Worm (Caenorhabditis elegans) whole organism, young adult: Measurements from ENCODE around the gene ins-35.

Experiments used
- D2030.7 ChIP-seq: fragments of 200-800 bp; sonication (Bioruptor generic); IDR thresholded peaks from 2 replicates; pipeline ENCODE4 v1.3.6; 2022; ENCODE audit warnings: missing genetic modification reagents, missing genetic modification characterization, missing compliant biosample characterization
- F33H1.4 ChIP-seq: fragments of 200-800 bp; sonication (Bioruptor generic); IDR thresholded peaks from 2 replicates; pipeline ENCODE4 v1.3.6; 2022; ENCODE audit warnings: missing genetic modification reagents, missing genetic modification characterization, missing compliant biosample characterization
- cebp-1 ChIP-seq, 2 experiments: fragments of 200-800 bp in 1 of 2; sonication (Bioruptor generic) in 1 of 2; sonication (generic microtip) in 1 of 2; IDR thresholded peaks in 1 of 2; optimal IDR thresholded peaks in 1 of 2; 2 replicates each; pipeline versions ENCODE4 v1.3.6 to Lab custom; 2017 to 2022; ENCODE audit warnings: missing compliant biosample characterization in 2 of 2, missing genetic modification characterization in 2 of 2, mild to moderate bottlenecking in 1 of 2, missing genetic modification reagents in 1 of 2, moderate library complexity in 1 of 2
- ceh-27 ChIP-seq: fragments of 200-800 bp; sonication (Bioruptor generic); optimal IDR thresholded peaks from 2 replicates; lab custom pipeline; 2018; ENCODE audit warnings: mild to moderate bottlenecking, missing genetic modification characterization, moderate library complexity, missing compliant biosample characterization
- ceh-58 ChIP-seq: fragments of 200-800 bp; sonication (Bioruptor generic); IDR thresholded peaks from 2 replicates; pipeline ENCODE4 v1.3.6; 2022; ENCODE audit warnings: missing genetic modification characterization, missing compliant biosample characterization
- ceh-91 ChIP-seq: fragments of 200-800 bp; sonication (Bioruptor generic); IDR thresholded peaks from 2 replicates; pipeline ENCODE4 v1.3.6; 2022; ENCODE audit warnings: missing genetic modification reagents, missing genetic modification characterization, missing compliant biosample characterization
- dox-1 ChIP-seq: fragments of 200-800 bp; sonication (Bioruptor generic); IDR thresholded peaks from 2 replicates; pipeline ENCODE4 v1.3.6; 2022; ENCODE audit warnings: missing genetic modification reagents, missing genetic modification characterization, missing compliant biosample characterization
- dpl-1 ChIP-seq: fragments of 150-350 bp; optimal IDR thresholded peaks from 2 replicates; lab custom pipeline; 2014; ENCODE audit warnings: missing biosample characterization, missing genetic modification reagents, missing genetic modification characterization
- efl-1 ChIP-seq: fragments of 150-350 bp; optimal IDR thresholded peaks from 2 replicates; lab custom pipeline; 2014; ENCODE audit warnings: missing biosample characterization, missing genetic modification reagents, missing genetic modification characterization
- egrh-3 ChIP-seq: fragments of 200-800 bp; sonication (Bioruptor generic); IDR thresholded peaks from 2 replicates; pipeline ENCODE4 v1.3.6; 2022; ENCODE audit warnings: missing genetic modification reagents, missing genetic modification characterization, missing compliant biosample characterization
- ets-4 ChIP-seq: fragments of 200-800 bp; sonication (Bioruptor generic); optimal IDR thresholded peaks from 2 replicates; lab custom pipeline; 2018; ENCODE audit warnings: mild to moderate bottlenecking, missing genetic modification characterization, missing compliant biosample characterization
- fkh-3 ChIP-seq: sonication (generic microtip); optimal IDR thresholded peaks from 2 replicates; lab custom pipeline; 2016; ENCODE audit warnings: mild to moderate bottlenecking, missing genetic modification characterization, missing compliant biosample characterization
- hmg-1.2 ChIP-seq: fragments of 200-800 bp; sonication (Bioruptor generic); IDR thresholded peaks from 2 replicates; pipeline ENCODE4 v1.3.6; 2022; ENCODE audit warnings: missing genetic modification reagents, missing genetic modification characterization, missing compliant biosample characterization
- lag-1 ChIP-seq: fragments of 200-800 bp; sonication (Bioruptor generic); IDR thresholded peaks from 2 replicates; pipeline ENCODE4 v1.3.6; 2022; ENCODE audit warnings: missing genetic modification reagents, missing genetic modification characterization, missing compliant biosample characterization
- lin-26 ChIP-seq: fragments of 200-800 bp; sonication (Bioruptor generic); IDR thresholded peaks from 2 replicates; pipeline ENCODE4 v1.3.6; 2022; ENCODE audit warnings: missing genetic modification reagents, missing genetic modification characterization, missing compliant biosample characterization
- lin-35 ChIP-seq, 3 experiments: fragments of 150-350 bp in 2 of 3; sonication (generic microtip) in 1 of 3; optimal IDR thresholded peaks; 2 replicates each; lab custom pipeline; 2014 to 2018; ENCODE audit warnings: missing biosample characterization in 3 of 3, missing genetic modification characterization in 3 of 3, missing genetic modification reagents in 3 of 3
- lin-54 ChIP-seq: fragments of 200-800 bp; sonication (Bioruptor generic); optimal IDR thresholded peaks from 2 replicates; lab custom pipeline; 2018; ENCODE audit warnings: mild to moderate bottlenecking, missing genetic modification characterization, missing compliant biosample characterization
- lsl-1 ChIP-seq: fragments of 200-800 bp; sonication (Bioruptor generic); optimal IDR thresholded peaks from 2 replicates; lab custom pipeline; 2018; ENCODE audit warnings: mild to moderate bottlenecking, missing genetic modification characterization, moderate library complexity, missing compliant biosample characterization
- madf-6 ChIP-seq: fragments of 200-800 bp; sonication (Bioruptor generic); IDR thresholded peaks from 2 replicates; pipeline ENCODE4 v1.3.6; 2022; ENCODE audit warnings: missing genetic modification reagents, missing genetic modification characterization, missing compliant biosample characterization
- mcd-1 ChIP-seq: fragments of 200-800 bp; sonication (Bioruptor generic); IDR thresholded peaks from 2 replicates; pipeline ENCODE4 v1.3.6; 2022; ENCODE audit warnings: missing genetic modification reagents, missing genetic modification characterization, missing compliant biosample characterization
- nfyb-1 ChIP-seq: fragments of 200-800 bp; sonication (Bioruptor generic); IDR thresholded peaks from 2 replicates; pipeline ENCODE4 v1.3.6; 2022; ENCODE audit warnings: missing genetic modification reagents, missing genetic modification characterization, missing compliant biosample characterization
- nhr-80 ChIP-seq: sonication (generic microtip); optimal IDR thresholded peaks from 2 replicates; lab custom pipeline; 2016; ENCODE audit warnings: missing genetic modification characterization, missing compliant biosample characterization
- pbrm-1 ChIP-seq: fragments of 200-800 bp; sonication (Bioruptor generic); IDR thresholded peaks from 2 replicates; pipeline ENCODE4 v1.3.6; 2022; ENCODE audit warnings: missing genetic modification reagents, missing genetic modification characterization, missing compliant biosample characterization
- somi-1 ChIP-seq: fragments of 200-800 bp; sonication (Bioruptor generic); optimal IDR thresholded peaks from 2 replicates; lab custom pipeline; 2018; ENCODE audit warnings: mild to moderate bottlenecking, missing genetic modification characterization, missing compliant biosample characterization
- tbp1 ChIP-seq: fragments of 200-800 bp; sonication (Bioruptor generic); optimal IDR thresholded peaks from 2 replicates; lab custom pipeline; 2018; ENCODE audit warnings: mild to moderate bottlenecking, missing genetic modification characterization, missing compliant biosample characterization
- unc-62 ChIP-seq: fragments of 150-350 bp; optimal IDR thresholded peaks from 2 replicates; lab custom pipeline; 2014; ENCODE audit warnings: missing biosample characterization, missing genetic modification reagents, missing genetic modification characterization
- ztf-18 ChIP-seq: sonication (generic microtip); optimal IDR thresholded peaks from 2 replicates; lab custom pipeline; 2016; ENCODE audit warnings: missing genotype, mild to moderate bottlenecking, missing genetic modification characterization, missing compliant biosample characterization
- ztf-26 ChIP-seq: sonication (generic microtip); optimal IDR thresholded peaks from 2 replicates; lab custom pipeline; 2017; ENCODE audit warnings: missing genetic modification characterization, missing compliant biosample characterization
- ztf-28 ChIP-seq: fragments of 200-800 bp; sonication (Bioruptor generic); IDR thresholded peaks from 2 replicates; pipeline ENCODE4 v1.3.6; 2022; ENCODE audit warnings: missing genetic modification reagents, missing genetic modification characterization, missing compliant biosample characterization
- ztf-6 ChIP-seq: fragments of 200-800 bp; sonication (Bioruptor generic); IDR thresholded peaks from 2 replicates; pipeline ENCODE4 v1.3.6; 2022; ENCODE audit warnings: missing genetic modification reagents, missing genetic modification characterization, missing compliant biosample characterization

The ins-35 gene

ce11 chrV:20424229-20425182, 49.2 kb downstream of the ins-35 start:
- TF ChIP-seq lin-35 (GFP tag; optimal IDR thresholded peaks at IDR 0.05; lab: Kevin White, UChicago) (peak in 1 of 3 experiments; percentile 51), madf-6 (GFP tag; lab: Robert Waterston, UW) (peak; percentile 14; the same call in 1 of the 2 replicates), nfyb-1 (GFP tag; lab: Robert Waterston, UW) (no peak), dpl-1 (GFP tag; lab: Kevin White, UChicago) (peak; percentile 46), egrh-3 (GFP tag; lab: Robert Waterston, UW) (peak; percentile 64), efl-1 (GFP tag; lab: Kevin White, UChicago) (peak; percentile 55), lin-54 (GFP tag; lab: Kevin White, UChicago) (peak; percentile 77), ztf-18 (no peak), ztf-6 (GFP tag; lab: Robert Waterston, UW) (no peak), D2030.7 (GFP tag; lab: Robert Waterston, UW) (peak; percentile 45; the same call in 1 of the 2 replicates), nhr-80 (tag; lab: Kevin White, UChicago) (peak; percentile 37), lsl-1 (GFP tag; lab: Kevin White, UChicago) (no peak), mcd-1 (GFP tag; lab: Robert Waterston, UW) (peak; percentile 41), dox-1 (GFP tag; lab: Robert Waterston, UW) (peak; percentile 5; the same call in 1 of the 2 replicates), ztf-26 (tag; lab: Kevin White, UChicago) (peak; percentile 20), unc-62 (GFP tag; lab: Kevin White, UChicago) (peak; percentile 23), lin-26 (GFP tag; lab: Robert Waterston, UW) (0 out of 2 replicates have a peak, but pooled peaks have one; percentile 41), cebp-1 (GFP tag; IDR thresholded peaks at IDR 0.05; lab: Robert Waterston, UW) (no peak), cebp-1 (tag; optimal IDR thresholded peaks at IDR 0.05; lab: Kevin White, UChicago) (peak; percentile 33), pbrm-1 (GFP tag; lab: Robert Waterston, UW) (0 out of 2 replicates have a peak, but pooled peaks have one; percentile 11), F33H1.4 (GFP tag; lab: Robert Waterston, UW) (no peak), hmg-1.2 (GFP tag; lab: Robert Waterston, UW) (peak; percentile 66; the same call in 1 of the 2 replicates), ceh-27 (GFP tag; lab: Kevin White, UChicago) (peak; percentile 64), ztf-28 (GFP tag; lab: Robert Waterston, UW) (peak; percentile 55; the same call in 1 of the 2 replicates), tbp1 (GFP tag; lab: Kevin White, UChicago) (peak; percentile 16), ceh-91 (GFP tag; lab: Robert Waterston, UW) (peak; percentile 29; the same call in 1 of the 2 replicates)

- TF ChIP-seq ztf-26 (tag; lab: Kevin White, UChicago) (no peak), ceh-58 (GFP tag; lab: Robert Waterston, UW) (no peak), lag-1 (GFP tag; lab: Robert Waterston, UW) (no peak), somi-1 (GFP tag; lab: Kevin White, UChicago) (no peak), ets-4 (GFP tag; lab: Kevin White, UChicago) (no peak), fkh-3 (no peak)
Measured at ce11 chrV:20425183-20425400, 49.8 kb downstream of the ins-35 start, which contains the start of the genes fce-2 and F48F5.8. TSS of gene fce-2 (plus strand) at chrV:20425301. TSS of gene F48F5.8 (plus strand) at chrV:20425342.
